Worm (Caenorhabditis elegans) whole organism, L4/young adult: ENCODE results near the gene Y38A10A.11.

Experiments
- dao-5 ChIP-seq: sonication (generic microtip); optimal IDR thresholded peaks from 2 replicates; lab custom pipeline; 2016; ENCODE audit warnings: missing genotype, missing genetic modification characterization, moderate library complexity, missing compliant biosample characterization
- him-1 ChIP-seq: sonication (generic microtip); optimal IDR thresholded peaks from 2 replicates; lab custom pipeline; 2016; ENCODE audit warnings: missing genotype, missing genetic modification reagents, missing genetic modification characterization, missing compliant biosample characterization

DNA sequence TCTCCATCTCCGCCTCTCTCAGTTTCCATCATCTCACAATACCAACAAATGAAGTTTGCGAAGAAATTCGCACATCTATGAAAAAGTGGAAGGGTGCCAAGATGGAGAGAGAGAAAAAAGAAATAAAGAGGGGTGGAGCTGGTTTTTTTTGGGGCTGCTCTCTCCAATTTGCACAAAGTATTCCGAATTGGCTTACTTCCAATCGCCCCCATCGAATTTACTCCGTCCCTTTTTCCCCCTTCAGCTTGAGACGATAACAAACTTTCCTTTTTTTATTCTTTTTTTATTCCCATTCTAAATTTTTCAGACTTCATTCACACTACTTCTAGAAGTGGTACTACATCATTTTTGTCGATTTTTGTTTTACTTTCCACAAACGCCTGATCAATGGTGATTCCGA, 27.8 kb upstream of the Y38A10A.11 start, which contains the start of gene exp-2:
- TF ChIP-seq him-1 (no peak), dao-5 (no peak)
